Worm (Caenorhabditis elegans): ENCODE data around the gene F01G10.9.
A peak's percentile ranks its signal among the peaks of the same experiment; 100 is the strongest.

The F01G10.9 gene

DNA sequence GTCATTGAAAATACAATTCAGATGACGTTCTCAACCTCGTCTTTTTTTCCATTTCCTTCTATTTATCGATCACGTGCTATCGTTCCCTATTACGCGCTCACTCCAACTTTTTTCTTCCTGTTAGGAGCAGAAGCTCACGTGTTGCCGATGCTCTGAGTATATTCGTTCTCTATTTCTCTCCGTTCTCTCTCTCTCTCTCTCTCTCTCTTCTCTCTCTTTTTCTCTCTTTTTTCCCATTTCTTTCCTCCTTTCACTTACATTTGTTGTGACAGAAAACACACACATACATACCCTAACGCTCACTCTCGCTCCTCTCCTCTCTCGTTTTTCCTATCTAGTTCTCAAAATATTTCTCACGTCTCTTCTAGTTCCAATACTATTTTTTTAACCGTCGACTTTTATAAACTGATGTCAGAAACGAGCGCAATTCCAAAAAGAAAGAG lies 7.1 kb downstream of the F01G10.9 start:
- TF ChIP-seq ceh-31 (tag; optimal IDR thresholded peaks at IDR 0.05) (peak; percentile 61), eyg-1 (tag; optimal IDR thresholded peaks at IDR 0.05) (peak; percentile 17), C08G9.2 (tag; optimal IDR thresholded peaks at IDR 0.05) (peak; percentile 44), nhr-11 (tag; optimal IDR thresholded peaks at IDR 0.05) (no peak), ceh-14 (tag; optimal IDR thresholded peaks at IDR 0.05) (no peak), T23F11.4 (GFP tag; optimal IDR thresholded peaks at IDR 0.05) (no peak), dmd-4 (tag; optimal IDR thresholded peaks at IDR 0.05; ENCODE audit: borderline replicate concordance) (no peak), pqm-1 (tag; optimal IDR thresholded peaks at IDR 0.05) (peak; percentile 25), unc-55 (GFP tag; optimal IDR thresholded peaks at IDR 0.05) (peak; percentile 77), ref-2 (tag; optimal IDR thresholded peaks at IDR 0.05) (peak; percentile 66), nfya-1 (tag; optimal IDR thresholded peaks at IDR 0.05) (peak; percentile 64), odd-2 (tag; optimal IDR thresholded peaks at IDR 0.05) (no peak), hlh-30 (tag; optimal IDR thresholded peaks at IDR 0.05; ENCODE audit: insufficient read depth) (peak; percentile 87), ceh-18 (tag; optimal IDR thresholded peaks at IDR 0.05) (peak; percentile 87), pros-1 (tag; optimal IDR thresholded peaks at IDR 0.05) (peak; percentile 56), tbx-2 (tag; optimal IDR thresholded peaks at IDR 0.05) (peak; percentile 46), elt-4 (tag; optimal IDR thresholded peaks at IDR 0.05) (no peak), ceh-34 (tag; optimal IDR thresholded peaks at IDR 0.05) (peak; percentile 2), ets-4 (tag; optimal IDR thresholded peaks at IDR 0.05) (peak; percentile 20), sox-4 (tag; optimal IDR thresholded peaks at IDR 0.05) (no peak), pag-3 (tag; optimal IDR thresholded peaks at IDR 0.05; ENCODE audit: borderline replicate concordance) (peak; percentile 5), F13H6.1 (tag; optimal IDR thresholded peaks at IDR 0.05) (peak; percentile 38), ama-1 (optimal IDR thresholded peaks at IDR 0.05) (no peak), unc-42 (tag; optimal IDR thresholded peaks at IDR 0.05) (peak; percentile 77)

DNA sequence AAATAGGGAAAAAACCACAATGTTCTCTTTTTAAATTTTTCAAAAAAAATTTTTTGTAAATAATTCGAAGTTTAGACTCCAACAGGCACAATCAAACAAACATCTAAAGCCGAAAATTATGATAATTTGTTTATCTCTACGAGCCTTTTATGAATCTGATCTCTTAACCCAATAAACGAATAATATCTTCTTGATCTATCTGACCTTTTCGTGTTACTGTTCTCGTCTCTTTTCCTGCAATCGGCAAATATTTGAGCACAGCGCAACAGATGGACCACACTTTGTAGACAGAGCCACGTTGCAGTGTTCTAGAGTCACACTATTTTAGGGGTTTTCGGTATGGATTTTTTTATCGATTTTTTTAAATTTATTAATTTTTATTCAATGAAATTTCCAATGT lies 7.7 kb downstream of the F01G10.9 start:
- TF ChIP-seq pag-3 (tag; optimal IDR thresholded peaks at IDR 0.05; ENCODE audit: borderline replicate concordance) (no peak), unc-3 (GFP tag; conservative IDR thresholded peaks at IDR 0.05) (no peak), unc-3 (tag; optimal IDR thresholded peaks at IDR 0.05) (no peak), ref-2 (tag; optimal IDR thresholded peaks at IDR 0.05) (no peak), sdc-2 (tag; optimal IDR thresholded peaks at IDR 0.05) (no peak), pros-1 (tag; optimal IDR thresholded peaks at IDR 0.05) (no peak), ceh-30 (tag; optimal IDR thresholded peaks at IDR 0.05) (no peak), pqm-1 (tag; optimal IDR thresholded peaks at IDR 0.05) (no peak), syd-9 (tag; optimal IDR thresholded peaks at IDR 0.05) (no peak), ceh-45 (GFP tag; IDR thresholded peaks at IDR 0.05) (no peak), dmd-4 (tag; optimal IDR thresholded peaks at IDR 0.05; ENCODE audit: borderline replicate concordance) (no peak), unc-42 (tag; optimal IDR thresholded peaks at IDR 0.05) (no peak), nfya-1 (tag; optimal IDR thresholded peaks at IDR 0.05) (no peak), C38D4.7 (GFP tag; optimal IDR thresholded peaks at IDR 0.05) (no peak)

DNA sequence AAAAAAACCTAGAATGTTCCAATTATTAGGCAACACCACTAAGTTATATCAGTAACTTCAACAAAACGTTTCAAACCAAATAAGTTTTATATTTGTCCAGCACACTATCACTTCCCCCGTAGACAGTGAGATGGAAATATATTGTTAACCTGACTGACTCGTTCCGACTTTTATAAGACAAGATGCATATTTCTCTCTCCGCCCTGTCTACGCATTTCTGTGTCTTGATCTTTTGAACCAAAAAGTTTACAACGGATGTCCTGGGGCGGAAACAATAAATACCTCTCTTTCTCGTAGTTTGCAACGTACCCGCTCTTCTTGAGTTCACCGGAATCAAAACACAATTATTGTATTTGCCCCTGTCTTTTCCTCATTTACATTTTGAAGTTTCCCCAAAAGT lies 8.2 kb downstream of the F01G10.9 start:
- TF ChIP-seq unc-86 (tag; optimal IDR thresholded peaks at IDR 0.05) (no peak), pax-1 (tag; optimal IDR thresholded peaks at IDR 0.05) (no peak), unc-42 (tag; optimal IDR thresholded peaks at IDR 0.05) (no peak), ets-4 (tag; optimal IDR thresholded peaks at IDR 0.05) (no peak), elt-2 (tag; optimal IDR thresholded peaks at IDR 0.05) (no peak), ceh-14 (tag; optimal IDR thresholded peaks at IDR 0.05) (no peak), ceh-9 (tag; optimal IDR thresholded peaks at IDR 0.05) (no peak), C38D4.7 (GFP tag; optimal IDR thresholded peaks at IDR 0.05) (no peak), ceh-48 (tag; optimal IDR thresholded peaks at IDR 0.05) (no peak), ceh-34 (tag; optimal IDR thresholded peaks at IDR 0.05) (no peak), ztf-16 (tag; optimal IDR thresholded peaks at IDR 0.05) (no peak), ceh-24 (tag; optimal IDR thresholded peaks at IDR 0.05) (no peak), dve-1 (tag; optimal IDR thresholded peaks at IDR 0.05) (no peak), ceh-2 (tag; optimal IDR thresholded peaks at IDR 0.05) (no peak), hlh-6 (tag; optimal IDR thresholded peaks at IDR 0.05) (no peak), K02D7.2 (tag; optimal IDR thresholded peaks at IDR 0.05) (no peak)
